Worm (Caenorhabditis elegans): ENCODE data around the gene C35B1.2.

C35B1.2 gene

ce11 chrIV:4085787-4086262 is at the start of gene C35B1.2:
Gene C35B1.2, plus strand, starts transcription at chrIV:4086212.
- TF ChIP-seq dao-5 (tag; optimal IDR thresholded peaks at IDR 0.05) = no peak
- peak; percentile 23 for TF ChIP-seq W03F9.2 (tag; optimal IDR thresholded peaks at IDR 0.05)
- TF ChIP-seq him-1 (tag; optimal IDR thresholded peaks at IDR 0.05) = no peak

ce11 chrIV:4039984-4040383 is 46.0 kb upstream of the C35B1.2 start, which contains the start of gene F35F11.2:
Gene F35F11.2, plus strand, starts transcription at chrIV:4040284.
- TF ChIP-seq W03F9.2 (tag; optimal IDR thresholded peaks at IDR 0.05) (no peak), him-1 (tag; optimal IDR thresholded peaks at IDR 0.05) (no peak), dao-5 (tag; optimal IDR thresholded peaks at IDR 0.05) (no peak)

- TF ChIP-seq dao-5 (tag; optimal IDR thresholded peaks at IDR 0.05) (no peak), him-1 (tag; optimal IDR thresholded peaks at IDR 0.05) (no peak), W03F9.2 (tag; optimal IDR thresholded peaks at IDR 0.05) (no peak)
Observed at ce11 chrIV:4041006-4041405, 45.0 kb upstream of the C35B1.2 start.

- no peak for TF ChIP-seq him-1 (tag; optimal IDR thresholded peaks at IDR 0.05)
- peak; percentile 44 for TF ChIP-seq W03F9.2 (tag; optimal IDR thresholded peaks at IDR 0.05)
Observed at ce11 chrIV:4042274-4042673, 43.7 kb upstream of the C35B1.2 start, which contains the start of gene cdc-73. Gene cdc-73, plus strand, starts transcription at chrIV:4042575.

- no peak for TF ChIP-seq W03F9.2 (tag; optimal IDR thresholded peaks at IDR 0.05)
- TF ChIP-seq dao-5 (tag; optimal IDR thresholded peaks at IDR 0.05) = no peak
- no peak for TF ChIP-seq him-1 (tag; optimal IDR thresholded peaks at IDR 0.05)
Observed at ce11 chrIV:4047628-4048027, 38.4 kb upstream of the C35B1.2 start.

ce11 chrIV:4049398-4049998 is 36.5 kb upstream of the C35B1.2 start, which contains the start of gene pcn-1:
Gene pcn-1, minus strand, starts transcription at chrIV:4049448.
- TF ChIP-seq W03F9.2 (tag; optimal IDR thresholded peaks at IDR 0.05) = peak; percentile 95
- peak; percentile 3 for TF ChIP-seq dao-5 (tag; optimal IDR thresholded peaks at IDR 0.05)
- peak; percentile 91 for TF ChIP-seq him-1 (tag; optimal IDR thresholded peaks at IDR 0.05)

ce11 chrIV:4051539-4051938 is 34.5 kb upstream of the C35B1.2 start, which contains the start of gene wrt-5:
Gene wrt-5, minus strand, starts transcription at chrIV:4051639.
- TF ChIP-seq dao-5 (tag; optimal IDR thresholded peaks at IDR 0.05) = no peak
- no peak for TF ChIP-seq him-1 (tag; optimal IDR thresholded peaks at IDR 0.05)
- TF ChIP-seq W03F9.2 (tag; optimal IDR thresholded peaks at IDR 0.05) = no peak

- no peak for TF ChIP-seq W03F9.2 (tag; optimal IDR thresholded peaks at IDR 0.05)
- TF ChIP-seq dao-5 (tag; optimal IDR thresholded peaks at IDR 0.05) = no peak
- TF ChIP-seq him-1 (tag; optimal IDR thresholded peaks at IDR 0.05) = no peak
Observed at ce11 chrIV:4052274-4052673, 33.7 kb upstream of the C35B1.2 start.

ce11 chrIV:4053405-4053804 is 32.6 kb upstream of the C35B1.2 start:
- no peak for TF ChIP-seq W03F9.2 (tag; optimal IDR thresholded peaks at IDR 0.05)
- TF ChIP-seq dao-5 (tag; optimal IDR thresholded peaks at IDR 0.05) = no peak
- no peak for TF ChIP-seq him-1 (tag; optimal IDR thresholded peaks at IDR 0.05)

ce11 chrIV:4055297-4055696 is 30.7 kb upstream of the C35B1.2 start:
- TF ChIP-seq dao-5 (tag; optimal IDR thresholded peaks at IDR 0.05) (no peak), W03F9.2 (tag; optimal IDR thresholded peaks at IDR 0.05) (no peak), him-1 (tag; optimal IDR thresholded peaks at IDR 0.05) (no peak)

- no peak for TF ChIP-seq W03F9.2 (tag; optimal IDR thresholded peaks at IDR 0.05)
- no peak for TF ChIP-seq him-1 (tag; optimal IDR thresholded peaks at IDR 0.05)
- no peak for TF ChIP-seq dao-5 (tag; optimal IDR thresholded peaks at IDR 0.05)
Observed at ce11 chrIV:4063573-4063972, 22.4 kb upstream of the C35B1.2 start, which contains the start of gene ilys-6. Gene ilys-6, minus strand, starts transcription at chrIV:4063673.

ce11 chrIV:4067336-4067735 is 18.7 kb upstream of the C35B1.2 start:
- TF ChIP-seq him-1 (tag; optimal IDR thresholded peaks at IDR 0.05) (no peak), dao-5 (tag; optimal IDR thresholded peaks at IDR 0.05) (no peak), W03F9.2 (tag; optimal IDR thresholded peaks at IDR 0.05) (no peak)

ce11 chrIV:4068480-4068879 is 17.5 kb upstream of the C35B1.2 start, which contains the start of gene fbxb-55:
Gene fbxb-55, plus strand, starts transcription at chrIV:4068780.
- TF ChIP-seq W03F9.2 (tag; optimal IDR thresholded peaks at IDR 0.05) = no peak
- TF ChIP-seq dao-5 (tag; optimal IDR thresholded peaks at IDR 0.05) = no peak
- TF ChIP-seq him-1 (tag; optimal IDR thresholded peaks at IDR 0.05) = no peak

ce11 chrIV:4070810-4071209 is 15.2 kb upstream of the C35B1.2 start:
- TF ChIP-seq dao-5 (tag; optimal IDR thresholded peaks at IDR 0.05) (no peak), W03F9.2 (tag; optimal IDR thresholded peaks at IDR 0.05) (no peak), him-1 (tag; optimal IDR thresholded peaks at IDR 0.05) (no peak)

- TF ChIP-seq W03F9.2 (tag; optimal IDR thresholded peaks at IDR 0.05) = no peak
Observed at ce11 chrIV:4072027-4072426, 14.0 kb upstream of the C35B1.2 start, which contains the start of gene pqn-75. Gene pqn-75, plus strand, starts transcription at chrIV:4072327.

All from whole organism, L4/young adult.